Fruit fly (Drosophila melanogaster): Measurements from ENCODE around the gene CG15011.

DNA sequence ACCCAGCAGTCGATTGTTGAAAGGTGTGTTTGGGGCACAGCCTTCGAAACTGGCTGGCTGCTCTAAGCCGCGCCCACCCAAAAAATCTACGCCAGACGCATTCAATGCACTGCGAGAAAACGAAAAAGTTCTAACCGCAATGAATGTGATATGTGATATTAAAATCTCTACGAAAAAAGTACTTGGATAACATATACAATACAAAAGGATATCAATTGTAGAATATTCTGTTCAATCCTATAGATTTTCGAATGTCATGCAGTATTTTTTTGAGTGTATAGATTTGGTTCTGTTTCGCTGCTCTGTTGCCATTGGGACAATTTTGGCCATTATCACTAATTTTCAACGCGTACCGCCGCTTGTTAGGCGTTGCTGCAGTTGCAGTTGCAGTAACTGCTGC lies 49.2 kb downstream of the CG15011 start:
- TF ChIP-seq cnc (optimal IDR thresholded peaks at IDR 0.05) (no peak), CG12768 (GFP tag; optimal IDR thresholded peaks at IDR 0.05) (no peak), kay (GFP tag; ENCODE audit: borderline replicate concordance) (no peak), Clk (GFP tag; optimal IDR thresholded peaks at IDR 0.05) (no peak), CG33017 (tag; optimal IDR thresholded peaks at IDR 0.05) (no peak), Hr96 (GFP tag; optimal IDR thresholded peaks at IDR 0.05) (no peak), CG7045 (GFP tag; optimal IDR thresholded peaks at IDR 0.05) (no peak), bab1 (GFP tag; optimal IDR thresholded peaks at IDR 0.05) (no peak), CG14711 (tag; optimal IDR thresholded peaks at IDR 0.05) (no peak), cic (GFP tag; optimal IDR thresholded peaks at IDR 0.05) (no peak)
